Worm (Caenorhabditis elegans): ENCODE measurements around the gene unc-93.

- TF ChIP-seq unc-39 (tag; optimal IDR thresholded peaks at IDR 0.05) (no peak), lin-13 (tag; optimal IDR thresholded peaks at IDR 0.05) (no peak), nhr-12 (tag; optimal IDR thresholded peaks at IDR 0.05) (no peak), nhr-28 (tag; optimal IDR thresholded peaks at IDR 0.05) (no peak), pha-4 (tag; optimal IDR thresholded peaks at IDR 0.05) (no peak), nhr-237 (tag; optimal IDR thresholded peaks at IDR 0.05) (no peak), mep-1 (tag; optimal IDR thresholded peaks at IDR 0.05) (no peak), ceh-83 (GFP tag; optimal IDR thresholded peaks at IDR 0.05) (no peak)
Observed at ce11 chrIII:3674149-3674548, 30.0 kb downstream of the unc-93 start.

Measured in whole organism, mixed stage, embryonic.